Fruit fly (Drosophila melanogaster) whole organism, pupa: Measurements from ENCODE around the gene Noc2.

Experiments used
- CG10348 ChIP-seq: fragments of 200-800 bp; sonication (Bioruptor generic); IDR thresholded peaks from 2 replicates; pipeline ENCODE4 v1.3.6; 2022; ENCODE audit warnings: missing biosample characterization, missing genetic modification characterization
- CG12605 ChIP-seq: fragments of 200-800 bp; sonication (Bioruptor generic); IDR thresholded peaks from 2 replicates; pipeline ENCODE4 v1.3.6; 2022; ENCODE audit warnings: missing biosample characterization, missing genetic modification characterization
- CG13204 ChIP-seq: fragments of 200-800 bp; sonication (Bioruptor generic); optimal IDR thresholded peaks from 2 replicates; lab custom pipeline; 2018; ENCODE audit warnings: missing biosample characterization, mild to moderate bottlenecking, missing genetic modification characterization, moderate library complexity
- CG14655 ChIP-seq: fragments of 200-800 bp; sonication (Bioruptor generic); optimal IDR thresholded peaks from 3 replicates; lab custom pipeline; 2017; ENCODE audit warnings: mild to moderate bottlenecking, missing biosample characterization, missing genetic modification reagents, missing genetic modification characterization
- CG15710 ChIP-seq: fragments of 200-800 bp; sonication (Bioruptor generic); optimal IDR thresholded peaks from 2 replicates; lab custom pipeline; 2018; ENCODE audit warnings: missing biosample characterization, mild to moderate bottlenecking, missing genetic modification characterization, moderate library complexity
- CG17806 ChIP-seq: fragments of 200-800 bp; sonication (Bioruptor generic); optimal IDR thresholded peaks from 2 replicates; lab custom pipeline; 2018; ENCODE audit warnings: missing biosample characterization, mild to moderate bottlenecking, missing genetic modification characterization, moderate library complexity
- CG32121 ChIP-seq: fragments of 200-800 bp; sonication (Bioruptor generic); IDR thresholded peaks from 2 replicates; pipeline ENCODE4 v1.3.6; 2022; ENCODE audit warnings: missing biosample characterization, missing genetic modification characterization
- CG34367 ChIP-seq: fragments of 200-800 bp; sonication (Bioruptor generic); optimal IDR thresholded peaks from 2 replicates; lab custom pipeline; 2018; ENCODE audit warnings: missing biosample characterization, mild to moderate bottlenecking, missing genetic modification characterization
- CG4496 ChIP-seq: fragments of 200-800 bp; sonication (Bioruptor generic); IDR thresholded peaks from 3 replicates; pipeline ENCODE4 v1.3.6; 2022; ENCODE audit warnings: missing biosample characterization, missing genetic modification characterization
- CG8159 ChIP-seq: fragments of 200-800 bp; sonication (Bioruptor generic); optimal IDR thresholded peaks from 3 replicates; lab custom pipeline; 2018; ENCODE audit warnings: missing biosample characterization, mild to moderate bottlenecking, missing genetic modification characterization, moderate library complexity
- CG8301 ChIP-seq: fragments of 200-800 bp; sonication (Bioruptor generic); optimal IDR thresholded peaks from 2 replicates; lab custom pipeline; 2018; ENCODE audit warnings: missing biosample characterization, mild to moderate bottlenecking, missing genetic modification characterization
- CG9948 ChIP-seq: fragments of 200-800 bp; sonication (Bioruptor generic); optimal IDR thresholded peaks from 2 replicates; lab custom pipeline; 2018; ENCODE audit warnings: missing biosample characterization, mild to moderate bottlenecking, missing genetic modification characterization, moderate library complexity
- D1 ChIP-seq: fragments of 200-800 bp; sonication (Bioruptor generic); optimal IDR thresholded peaks from 2 replicates; lab custom pipeline; 2018; ENCODE audit warnings: missing biosample characterization, mild to moderate bottlenecking, missing genetic modification characterization, moderate library complexity
- EcR ChIP-seq: fragments of 200-800 bp; sonication (Bioruptor generic); optimal IDR thresholded peaks from 3 replicates; lab custom pipeline; 2019; ENCODE audit warnings: missing biosample characterization, missing genetic modification characterization, mild to moderate bottlenecking, moderate library complexity, missing genetic modification reagents
- Ets98B ChIP-seq: fragments of 200-800 bp; sonication (Bioruptor generic); IDR thresholded peaks from 2 replicates; pipeline ENCODE4 v1.3.6; 2022; ENCODE audit warnings: missing biosample characterization, missing genetic modification characterization
- Pif1A ChIP-seq: fragments of 200-800 bp; sonication (Bioruptor generic); optimal IDR thresholded peaks from 3 replicates; lab custom pipeline; 2016; ENCODE audit warnings: missing biosample characterization, missing genetic modification characterization
- Pif1B ChIP-seq: fragments of 200-800 bp; sonication (Bioruptor generic); optimal IDR thresholded peaks from 3 replicates; lab custom pipeline; 2016; ENCODE audit warnings: missing biosample characterization, missing genetic modification characterization
- Snoo ChIP-seq: fragments of 200-800 bp; sonication (Bioruptor generic); optimal IDR thresholded peaks from 3 replicates; lab custom pipeline; 2017; ENCODE audit warnings: missing biosample characterization, mild to moderate bottlenecking, missing genetic modification characterization, inconsistent platforms
- fd96Ca ChIP-seq: fragments of 200-800 bp; sonication (Bioruptor generic); IDR thresholded peaks from 3 replicates; pipeline ENCODE4 v1.3.6; 2022; ENCODE audit warnings: missing biosample characterization, missing genetic modification characterization
- gl ChIP-seq: fragments of 200-800 bp; sonication (Bioruptor generic); optimal IDR thresholded peaks from 2 replicates; lab custom pipeline; 2018; ENCODE audit warnings: missing biosample characterization, mild to moderate bottlenecking, missing genetic modification characterization
- rn ChIP-seq: fragments of 200-800 bp; sonication (Bioruptor generic); IDR thresholded peaks from 2 replicates; pipeline ENCODE4 v1.3.6; 2022; ENCODE audit warnings: missing biosample characterization, missing genetic modification characterization

Noc2 gene

DNA sequence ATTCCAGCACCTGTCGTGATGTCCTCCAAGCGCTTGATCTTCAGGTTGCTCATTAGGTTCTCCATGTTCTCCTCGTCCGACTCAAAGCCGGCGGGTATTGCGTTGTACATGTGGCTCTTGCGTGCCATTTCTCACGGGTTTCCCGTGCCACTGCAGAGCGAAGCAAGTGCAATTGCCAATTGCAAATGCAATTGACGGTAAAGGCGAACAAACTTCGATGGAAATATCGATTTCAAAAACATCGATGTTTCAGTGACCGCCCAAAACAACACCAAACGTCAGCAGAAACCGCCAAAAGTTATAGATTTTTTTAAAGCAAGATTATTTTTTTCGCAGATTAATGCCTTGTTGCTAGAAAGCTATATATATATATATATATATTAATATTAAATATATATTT lies 566 bp upstream of the Noc2 start, which contains the start of gene Nbr:
TSS of gene Nbr (minus strand) at position 209 of the 400 bp plus-strand sequence.
- TF ChIP-seq fd96Ca (GFP tag; lab: Robert Waterston, UW) (0 out of 3 replicates have a peak, but pooled peaks have one; percentile 25), Ets98B (no peak), CG12605 (no peak)

DNA sequence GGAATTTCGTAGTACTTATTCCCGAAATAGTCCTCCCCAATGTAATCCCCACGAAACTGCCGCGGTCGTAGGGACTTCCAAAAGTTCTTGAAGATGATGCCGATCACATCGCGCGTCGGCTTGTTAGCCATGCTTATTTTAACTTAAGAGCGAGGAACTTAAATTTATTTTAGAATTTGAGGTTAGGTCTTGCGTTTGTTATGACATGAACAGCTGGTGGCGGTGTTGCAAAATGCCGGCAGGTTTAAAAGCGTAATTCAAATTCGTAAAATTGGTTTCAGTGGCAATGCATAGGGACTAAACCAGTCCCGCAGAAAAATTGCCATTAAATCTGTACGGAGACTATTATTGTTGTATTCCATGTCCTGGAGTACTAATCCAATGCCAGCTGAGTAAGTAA lies 3.0 kb downstream of the Noc2 start:
- TF ChIP-seq Snoo (tag; lab: Kevin White, UChicago) (no peak), CG17806 (tag; lab: Kevin White, UChicago) (no peak), CG14655 (GFP tag; lab: Kevin White, UChicago) (no peak), CG9948 (tag; lab: Kevin White, UChicago) (no peak), CG8159 (no peak), Pif1B (GFP tag; lab: Kevin White, UChicago) (no peak), CG15710 (tag; lab: Kevin White, UChicago) (no peak), Ets98B (no peak), CG8301 (tag; lab: Kevin White, UChicago) (no peak), CG32121 (GFP tag; lab: Robert Waterston, UW) (no peak), fd96Ca (GFP tag; lab: Robert Waterston, UW) (no peak), D1 (tag; lab: Kevin White, UChicago) (no peak), EcR (no peak), CG12605 (no peak), CG34367 (tag; lab: Kevin White, UChicago) (no peak)
- TF ChIP-seq, all 21 proteins: peak for 0

DNA sequence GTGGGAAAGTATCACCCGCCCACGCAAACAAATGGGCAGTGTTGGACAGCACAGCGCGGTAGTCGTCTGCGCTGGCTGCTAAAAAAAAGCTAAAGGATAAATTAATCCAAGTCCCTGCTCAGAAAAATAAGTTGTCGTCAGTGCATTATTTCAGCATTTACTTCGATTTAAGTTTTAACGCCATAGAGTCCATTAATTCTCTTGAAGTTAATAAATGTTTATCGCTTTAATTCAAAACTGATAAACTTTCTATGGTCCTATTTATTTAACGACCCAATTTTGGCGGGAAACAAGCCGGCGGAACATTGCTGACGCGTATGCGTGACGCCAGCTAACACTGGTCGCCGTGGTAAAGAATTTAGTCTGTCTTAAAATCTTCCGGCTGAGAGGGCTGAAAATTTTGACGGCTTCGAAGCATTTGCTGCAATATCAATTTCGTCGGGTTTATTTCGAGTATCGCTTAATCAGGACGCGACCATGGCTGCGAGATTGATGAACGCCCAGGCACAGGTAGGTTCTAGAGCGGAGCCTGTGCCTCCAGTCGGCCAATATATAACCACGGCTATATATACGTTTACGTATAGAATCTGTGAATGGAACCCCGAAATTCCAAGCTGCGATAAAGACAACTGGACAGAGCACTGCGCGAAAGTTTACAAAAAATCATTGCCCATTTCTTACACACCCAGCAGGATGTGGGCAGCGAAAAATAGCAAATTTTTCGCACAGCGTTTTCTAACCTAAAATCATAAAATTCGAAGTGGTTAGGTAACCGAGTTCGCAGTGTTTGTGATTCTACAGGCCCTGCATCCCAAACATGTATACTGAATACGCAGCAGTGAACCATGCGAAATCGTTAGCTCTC lies 5.1 kb downstream of the Noc2 start, which contains the start of the genes mAcon1, CG43345 and CG43346:
TSS of gene mAcon1 (plus strand) at position 276 of the 865 bp plus-strand sequence.
TSS of gene CG43345 (minus strand) at position 287 of the 865 bp plus-strand sequence.
TSS of gene CG43346 (minus strand) at position 287 of the 865 bp plus-strand sequence.
- peak; percentile 66 for TF ChIP-seq CG8301 (tag; lab: Kevin White, UChicago)
- no peak for TF ChIP-seq EcR
- TF ChIP-seq Snoo (tag; lab: Kevin White, UChicago): peak; percentile 68
- peak; percentile 71 for TF ChIP-seq fd96Ca (GFP tag; lab: Robert Waterston, UW)
- peak; percentile 62 for TF ChIP-seq CG9948 (tag; lab: Kevin White, UChicago)
- 0 out of 2 replicates have a peak, but pooled peaks have one; percentile 42 for TF ChIP-seq CG10348 (GFP tag; lab: Robert Waterston, UW)
- TF ChIP-seq CG32121 (GFP tag; lab: Robert Waterston, UW): peak; percentile 39
- peak; percentile 80 for TF ChIP-seq CG15710 (tag; lab: Kevin White, UChicago)
- TF ChIP-seq CG17806 (tag; lab: Kevin White, UChicago): peak; percentile 52
- TF ChIP-seq CG4496 (GFP tag; lab: Robert Waterston, UW): peak; percentile 34; the same call in 1 of the 3 replicates
- TF ChIP-seq CG13204 (GFP tag; lab: Kevin White, UChicago): no peak
- TF ChIP-seq CG8159: peak; percentile 76
- peak; percentile 17 for TF ChIP-seq gl
- no peak for TF ChIP-seq Ets98B

dm6 chr2L:21169160-21169624 lies 5.8 kb downstream of the Noc2 start:
- TF ChIP-seq EcR (peak; percentile 78), fd96Ca (GFP tag; lab: Robert Waterston, UW) (no peak)
- TF ChIP-seq, all 21 proteins: peak for 1

dm6 chr2L:21169863-21170262 lies 6.4 kb downstream of the Noc2 start:
- no peak for TF ChIP-seq rn (GFP tag; lab: Robert Waterston, UW)
- no peak for TF ChIP-seq Snoo (tag; lab: Kevin White, UChicago)
- TF ChIP-seq CG4496 (GFP tag; lab: Robert Waterston, UW): no peak

DNA sequence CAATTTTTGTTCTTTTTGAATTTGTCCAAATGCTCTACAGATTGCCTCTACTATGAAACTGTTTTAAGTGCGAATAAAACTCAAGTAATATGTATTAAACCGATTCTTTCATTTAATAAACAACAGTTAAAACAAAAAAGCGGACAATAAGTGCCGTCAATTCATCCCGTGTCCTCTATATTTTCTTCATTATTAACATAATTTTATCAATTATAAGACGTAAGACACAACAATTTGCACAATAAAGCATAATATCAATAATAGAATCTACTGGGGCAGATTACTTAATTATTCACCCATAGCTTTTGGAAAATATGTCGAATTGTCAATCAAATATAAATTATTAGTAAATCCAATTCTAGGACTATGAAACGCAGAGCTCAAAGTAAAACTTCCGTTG lies 9.5 kb downstream of the Noc2 start, which contains the start of gene CG31627:
TSS of gene CG31627 (plus strand) at position 301 of the 400 bp plus-strand sequence.
- TF ChIP-seq CG14655 (GFP tag; lab: Kevin White, UChicago) (no peak), CG17806 (tag; lab: Kevin White, UChicago) (no peak), EcR (no peak), Pif1A (GFP tag; lab: Kevin White, UChicago) (no peak), CG8301 (tag; lab: Kevin White, UChicago) (no peak), Snoo (tag; lab: Kevin White, UChicago) (no peak), CG32121 (GFP tag; lab: Robert Waterston, UW) (no peak), CG13204 (GFP tag; lab: Kevin White, UChicago) (no peak), rn (GFP tag; lab: Robert Waterston, UW) (no peak), Pif1B (GFP tag; lab: Kevin White, UChicago) (no peak), CG9948 (tag; lab: Kevin White, UChicago) (no peak), CG12605 (no peak), CG10348 (GFP tag; lab: Robert Waterston, UW) (no peak)
